Worm (Caenorhabditis elegans) whole organism, L4/young adult: ENCODE results near the gene nlp-68.

ENCODE experiments used
- W03F9.2 ChIP-seq: fragments of 150-350 bp; optimal IDR thresholded peaks from 2 replicates; lab custom pipeline; 2014; ENCODE audit warnings: missing biosample characterization, missing genetic modification characterization
- dao-5 ChIP-seq: sonication (generic microtip); optimal IDR thresholded peaks from 2 replicates; lab custom pipeline; 2016; ENCODE audit warnings: missing genotype, missing genetic modification characterization, moderate library complexity, missing compliant biosample characterization
- him-1 ChIP-seq: sonication (generic microtip); optimal IDR thresholded peaks from 2 replicates; lab custom pipeline; 2016; ENCODE audit warnings: missing genotype, missing genetic modification reagents, missing genetic modification characterization, missing compliant biosample characterization

Gene nlp-68

DNA sequence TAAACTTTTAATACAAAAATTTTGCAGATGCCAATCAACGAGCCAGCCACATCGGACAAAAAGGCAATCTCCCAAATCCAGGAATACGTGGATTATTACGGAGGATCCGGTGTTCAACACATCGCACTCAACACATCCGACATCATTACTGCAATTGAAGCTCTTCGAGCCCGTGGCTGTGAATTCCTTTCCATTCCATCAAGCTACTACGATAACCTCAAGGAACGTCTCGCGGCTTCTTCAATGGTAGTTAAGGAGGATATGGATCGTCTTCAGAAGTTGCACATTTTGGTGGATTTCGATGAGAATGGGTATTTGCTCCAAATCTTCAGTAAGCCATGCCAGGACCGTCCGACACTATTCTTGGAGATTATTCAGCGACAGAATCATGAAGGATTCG, 2.0 kb downstream of the nlp-68 start:
- TF ChIP-seq W03F9.2 (tag; lab: Kevin White, UChicago) (no peak), him-1 (no peak)

DNA sequence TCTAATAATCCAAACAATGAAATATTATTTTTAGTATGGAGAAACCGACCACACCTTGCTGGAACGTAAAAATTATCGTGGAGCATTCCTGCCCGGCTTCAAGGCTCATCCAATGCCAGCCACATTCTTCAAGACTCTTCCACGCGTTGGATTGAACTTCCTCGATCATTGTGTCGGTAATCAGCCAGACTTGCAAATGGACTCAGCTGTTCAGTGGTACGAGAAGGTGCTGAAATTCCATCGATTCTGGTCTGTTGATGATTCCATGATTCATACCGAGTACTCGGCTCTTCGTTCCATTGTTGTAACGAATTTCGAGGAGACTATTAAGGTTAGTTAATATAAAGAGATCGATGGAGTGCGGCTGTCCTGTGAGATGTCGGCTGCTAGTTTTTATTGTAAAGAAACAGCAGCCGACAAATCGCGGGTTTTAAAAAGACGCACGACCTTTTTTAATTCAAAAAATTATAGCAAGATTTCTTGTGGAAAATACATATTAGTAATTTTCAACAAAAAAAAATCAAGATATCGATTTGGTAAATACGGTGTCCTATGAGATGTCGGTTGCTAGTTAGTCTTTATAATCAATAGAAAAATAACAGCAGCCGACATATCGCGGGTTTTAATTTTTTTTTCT, 2.8 kb downstream of the nlp-68 start:
- no peak for TF ChIP-seq dao-5
- no peak for TF ChIP-seq him-1
- no peak for TF ChIP-seq W03F9.2 (tag; lab: Kevin White, UChicago)

DNA sequence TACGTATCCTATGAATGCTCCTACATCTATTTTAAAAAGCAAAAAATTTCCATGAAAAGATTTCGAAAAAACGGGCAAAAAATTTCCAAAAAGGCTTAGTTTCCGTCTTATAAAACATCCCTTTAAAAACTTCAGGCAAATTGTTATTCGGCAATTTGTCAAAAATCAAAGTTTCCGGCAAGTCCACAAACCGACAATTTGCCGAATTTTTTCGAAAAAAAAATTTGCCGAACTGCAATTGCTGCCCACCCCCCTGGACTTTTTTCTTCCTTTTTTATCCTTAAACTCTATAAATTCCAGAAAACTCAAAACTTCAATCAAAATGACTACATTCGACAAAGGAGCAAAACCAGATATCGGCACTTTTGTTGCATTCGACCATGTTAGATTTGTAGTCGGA, 3.7 kb downstream of the nlp-68 start, which contains the start of gene hpd-1:
Gene hpd-1, plus strand, starts transcription at position 301 of the 400 bp plus-strand sequence.
- no peak for TF ChIP-seq dao-5
- no peak for TF ChIP-seq him-1

ce11 chrIII:10534191-10534590, 4.8 kb downstream of the nlp-68 start:
- TF ChIP-seq dao-5 (no peak), him-1 (no peak), W03F9.2 (tag; lab: Kevin White, UChicago) (no peak)

DNA sequence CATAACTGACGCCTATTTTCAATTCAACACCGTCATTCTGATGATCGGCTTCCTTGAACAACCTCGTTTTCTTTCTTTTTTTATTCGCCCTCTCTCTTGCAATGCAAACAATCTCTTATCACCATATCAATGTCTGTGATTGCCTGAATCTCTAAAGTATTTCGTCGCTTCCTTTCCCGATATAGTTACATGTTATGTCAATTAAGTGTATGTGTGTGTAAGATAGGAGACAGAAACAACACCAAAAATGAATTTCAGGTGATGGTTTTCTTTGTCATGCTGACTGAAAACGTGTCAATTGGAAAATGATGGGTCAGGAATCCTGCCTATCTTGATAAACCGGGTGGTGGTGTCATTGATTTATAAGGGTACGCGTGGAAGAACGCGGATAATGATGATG, 5.7 kb downstream of the nlp-68 start:
- no peak for TF ChIP-seq him-1
- TF ChIP-seq dao-5, result no peak
- TF ChIP-seq W03F9.2 (tag; lab: Kevin White, UChicago), result no peak

ce11 chrIII:10527446-10527845, 11.5 kb downstream of the nlp-68 start:
- TF ChIP-seq dao-5, result no peak
- TF ChIP-seq him-1, result no peak
- no peak for TF ChIP-seq W03F9.2 (tag; lab: Kevin White, UChicago)

DNA sequence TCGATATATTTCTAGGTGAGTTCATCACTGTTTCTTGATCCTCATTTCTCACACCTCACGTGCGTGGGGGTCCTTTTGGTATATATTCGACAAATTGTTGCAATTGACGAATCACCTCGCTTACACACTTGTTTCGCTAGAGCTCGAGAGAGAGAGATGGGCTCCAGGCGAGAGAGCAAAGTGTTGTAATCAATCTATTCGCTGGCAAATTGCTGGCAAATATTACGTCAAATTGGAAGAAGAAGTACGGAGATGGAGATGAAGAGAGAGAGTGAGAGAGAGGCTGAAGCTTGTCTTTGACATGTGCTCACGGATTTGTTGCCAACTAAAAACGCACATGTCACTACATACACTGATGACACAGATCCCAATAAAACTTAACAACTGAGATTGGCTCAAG, 13.0 kb downstream of the nlp-68 start:
- TF ChIP-seq W03F9.2 (tag; lab: Kevin White, UChicago) (no peak), dao-5 (no peak), him-1 (no peak)

- TF ChIP-seq him-1, result no peak
- TF ChIP-seq dao-5, result no peak
- no peak for TF ChIP-seq W03F9.2 (tag; lab: Kevin White, UChicago)
Observed at ce11 chrIII:10524823-10525222, 14.1 kb downstream of the nlp-68 start.

- TF ChIP-seq dao-5 (no peak), him-1 (no peak), W03F9.2 (tag; lab: Kevin White, UChicago) (no peak)
Observed at ce11 chrIII:10523025-10523424, 15.9 kb downstream of the nlp-68 start.

ce11 chrIII:10521219-10521618, 17.7 kb downstream of the nlp-68 start:
- TF ChIP-seq dao-5 (no peak), him-1 (no peak), W03F9.2 (tag; lab: Kevin White, UChicago) (no peak)

DNA sequence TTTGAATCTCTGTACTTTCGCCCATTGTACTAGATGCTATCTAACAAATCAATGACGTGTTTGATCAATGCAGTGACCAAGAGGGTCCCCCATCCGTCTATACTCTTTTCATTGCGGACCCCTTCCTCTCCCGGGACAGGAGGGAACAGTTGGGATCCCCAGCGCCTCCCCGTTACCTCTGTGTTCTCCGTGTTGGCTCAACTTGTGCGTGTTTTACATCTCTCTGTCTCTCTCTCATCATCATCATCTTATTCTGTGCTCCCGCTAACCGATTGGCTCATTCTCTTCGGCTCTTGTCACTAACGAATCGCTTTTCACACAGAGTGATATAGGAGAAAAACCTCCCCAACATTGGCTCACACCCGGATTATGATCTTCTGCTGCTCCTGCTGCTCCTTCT, 18.4 kb downstream of the nlp-68 start, which contains the start of gene unc-49:
Gene unc-49, plus strand, starts transcription at position 240 of the 400 bp plus-strand sequence.
- TF ChIP-seq him-1 (no peak), W03F9.2 (tag; lab: Kevin White, UChicago) (no peak), dao-5 (no peak)

- TF ChIP-seq him-1 (no peak), W03F9.2 (tag; lab: Kevin White, UChicago) (no peak), dao-5 (no peak)
Observed at ce11 chrIII:10519615-10520014, 19.3 kb downstream of the nlp-68 start.

- TF ChIP-seq dao-5 (no peak), W03F9.2 (tag; lab: Kevin White, UChicago) (no peak), him-1 (no peak)
Observed at ce11 chrIII:10518884-10519283, 20.1 kb downstream of the nlp-68 start.

DNA sequence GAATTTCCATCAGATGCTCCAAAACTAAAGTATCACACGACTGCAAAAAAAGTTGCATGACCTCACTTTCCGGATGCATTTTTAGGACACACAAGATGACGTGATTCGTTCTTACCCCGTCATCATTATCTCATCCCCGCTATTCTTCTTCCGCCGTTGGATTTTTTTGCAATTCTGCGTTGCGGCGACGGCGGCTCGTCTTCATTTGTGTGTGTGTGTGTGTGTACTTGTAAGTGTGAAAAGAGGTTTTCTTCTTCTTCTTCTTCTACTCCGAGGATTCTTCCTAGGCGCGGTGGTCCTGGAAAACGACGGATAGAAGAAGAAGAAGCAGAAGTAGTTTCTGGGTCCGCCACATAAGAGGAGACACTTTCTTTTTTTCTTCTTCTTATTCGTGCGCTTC, 23.2 kb downstream of the nlp-68 start:
- TF ChIP-seq dao-5 (no peak), him-1 (no peak), W03F9.2 (tag; lab: Kevin White, UChicago) (no peak)

DNA sequence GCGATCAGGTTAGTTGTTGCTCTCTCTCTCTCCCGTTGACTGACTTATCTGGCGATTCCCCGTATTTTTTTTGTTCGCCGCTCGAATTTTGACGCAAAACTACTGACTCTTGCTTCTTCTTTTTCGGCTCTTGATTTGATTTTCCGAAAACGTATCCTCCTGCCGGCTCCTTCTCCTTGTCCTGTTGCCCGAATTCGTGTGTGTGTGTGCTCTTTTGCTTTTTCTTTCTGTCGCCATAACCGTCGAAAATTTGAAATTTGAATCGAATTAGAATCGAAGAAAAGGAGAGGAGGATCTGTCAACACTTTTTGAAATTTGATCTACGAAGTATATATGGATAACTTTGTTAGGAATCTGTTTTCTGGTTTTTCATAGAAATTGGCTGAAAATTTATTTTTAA, 26.4 kb downstream of the nlp-68 start:
- TF ChIP-seq dao-5 (no peak), W03F9.2 (tag; lab: Kevin White, UChicago) (no peak), him-1 (no peak)

DNA sequence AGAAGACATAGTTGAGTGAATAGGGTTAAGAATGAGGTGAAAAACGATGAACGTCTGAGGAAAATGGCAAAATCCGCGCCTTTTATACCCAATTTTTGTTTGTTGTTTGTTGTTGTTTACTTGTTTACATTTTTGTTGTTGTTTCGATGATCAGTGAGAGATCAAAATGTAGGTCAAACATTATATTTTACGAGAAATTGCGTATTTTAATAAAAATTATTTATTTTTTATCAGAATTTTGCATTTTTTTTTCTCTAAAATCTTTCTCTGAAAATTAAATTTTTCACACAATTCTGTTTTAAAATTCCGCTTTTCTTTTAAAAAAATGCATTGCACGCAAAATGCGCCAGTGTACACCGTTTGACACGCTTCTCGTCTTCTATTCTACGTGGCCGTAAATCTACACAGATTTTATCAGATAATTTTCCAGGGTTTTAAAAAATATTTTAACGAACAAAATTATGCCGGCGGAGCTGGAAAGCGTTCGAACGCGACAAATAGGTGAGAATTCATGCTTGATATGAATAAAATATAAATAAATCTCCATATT, 32.2 kb downstream of the nlp-68 start, which contains the start of the genes sip-1 and sly-1:
Gene sip-1, minus strand, starts transcription at position 103 of the 550 bp plus-strand sequence.
Gene sly-1, plus strand, starts transcription at position 360 of the 550 bp plus-strand sequence.
- TF ChIP-seq him-1, result no peak
- peak; percentile 84 for TF ChIP-seq W03F9.2 (tag; lab: Kevin White, UChicago)
